Fruit fly (Drosophila melanogaster): ENCODE data around the gene Or22a.
A peak's percentile ranks its signal among the peaks of the same experiment; 100 is the strongest.

Or22a gene

dm6 chr2L:1473427-1473826, 46.9 kb upstream of the Or22a start (continued):
- TF ChIP-seq btn (GFP tag; optimal IDR thresholded peaks at IDR 0.05) (no peak), Dref (GFP tag; IDR thresholded peaks at IDR 0.05) (no peak), CG18599 (GFP tag; optimal IDR thresholded peaks at IDR 0.05) (peak; percentile 42), lbe (GFP tag; optimal IDR thresholded peaks at IDR 0.05) (no peak), CG8089 (GFP tag; optimal IDR thresholded peaks at IDR 0.05) (no peak), CG15011 (GFP tag; optimal IDR thresholded peaks at IDR 0.05) (no peak), CG7963 (GFP tag; IDR thresholded peaks at IDR 0.05; ENCODE audit: partially characterized antibody) (no peak), Taf1 (GFP tag; IDR thresholded peaks at IDR 0.05) (no peak), CG16779 (GFP tag; IDR thresholded peaks at IDR 0.05) (no peak), CG6689 (GFP tag; IDR thresholded peaks at IDR 0.05) (peak; percentile 68), CG3726 (GFP tag; IDR thresholded peaks at IDR 0.05) (no peak), CG14441 (GFP tag; IDR thresholded peaks at IDR 0.05) (0 out of 2 replicates have a peak, but pooled peaks have one; percentile 36), Jarid2 (GFP tag; optimal IDR thresholded peaks at IDR 0.05) (peak; percentile 13), Mes4 (GFP tag; optimal IDR thresholded peaks at IDR 0.05) (no peak), NfI (GFP tag; optimal IDR thresholded peaks at IDR 0.05) (no peak), trh (GFP tag; optimal IDR thresholded peaks at IDR 0.05) (no peak), CG17186 (GFP tag; optimal IDR thresholded peaks at IDR 0.05) (no peak), CG18619 (GFP tag; optimal IDR thresholded peaks at IDR 0.05) (no peak), CG4282 (GFP tag; optimal IDR thresholded peaks at IDR 0.05) (no peak), CG2712 (tag; optimal IDR thresholded peaks at IDR 0.05) (peak; percentile 80), CG2116 (GFP tag; optimal IDR thresholded peaks at IDR 0.05) (no peak), az2 (GFP tag; optimal IDR thresholded peaks at IDR 0.05) (peak; percentile 13), bcd (GFP tag; optimal IDR thresholded peaks at IDR 0.05) (peak; percentile 25), so (GFP tag; IDR thresholded peaks at IDR 0.05) (peak; percentile 20; the same call in 1 of the 3 replicates), hkb (optimal IDR thresholded peaks at IDR 0.05) (no peak), hkb (GFP tag; IDR thresholded peaks at IDR 0.05) (peak; percentile 75), luna (GFP tag; optimal IDR thresholded peaks at IDR 0.05) (no peak), CG17359 (tag; optimal IDR thresholded peaks at IDR 0.05) (peak; percentile 22), slou (GFP tag; optimal IDR thresholded peaks at IDR 0.05) (no peak), CG12744 (GFP tag; optimal IDR thresholded peaks at IDR 0.05) (no peak), CG34422 (GFP tag; IDR thresholded peaks at IDR 0.05) (no peak), Fer3 (tag; optimal IDR thresholded peaks at IDR 0.05) (no peak), zf30C (GFP tag; optimal IDR thresholded peaks at IDR 0.05) (no peak), CG1024 (GFP tag; IDR thresholded peaks at IDR 0.05) (no peak), pum (GFP tag; optimal IDR thresholded peaks at IDR 0.05) (peak; percentile 29), CG3847 (GFP tag; IDR thresholded peaks at IDR 0.05) (0 out of 2 replicates have a peak, but pooled peaks have one; percentile 12), exex (tag; optimal IDR thresholded peaks at IDR 0.05) (no peak), gem (tag; optimal IDR thresholded peaks at IDR 0.05) (peak; percentile 53), YL-1 (GFP tag; optimal IDR thresholded peaks at IDR 0.05) (no peak), CG30403 (GFP tag; optimal IDR thresholded peaks at IDR 0.05) (peak; percentile 38), Eip74EF (GFP tag; optimal IDR thresholded peaks at IDR 0.05) (no peak), ssp (GFP tag; IDR thresholded peaks at IDR 0.05) (peak; percentile 31; the same call in 1 of the 2 replicates), Sox102F (GFP tag; optimal IDR thresholded peaks at IDR 0.05) (peak; percentile 2), vvl (GFP tag; IDR thresholded peaks at IDR 0.05) (peak; percentile 80), CG3407 (GFP tag; optimal IDR thresholded peaks at IDR 0.05) (no peak), CG1233 (GFP tag; optimal IDR thresholded peaks at IDR 0.05) (no peak), ewg (GFP tag; optimal IDR thresholded peaks at IDR 0.05) (no peak), onecut (GFP tag; IDR thresholded peaks at IDR 0.05) (peak; percentile 67), Oli (tag; optimal IDR thresholded peaks at IDR 0.05) (peak; percentile 35), stc (GFP tag; IDR thresholded peaks at IDR 0.05) (no peak), CG1792 (GFP tag; optimal IDR thresholded peaks at IDR 0.05) (no peak), her (GFP tag; optimal IDR thresholded peaks at IDR 0.05) (no peak)
